Fruit fly (Drosophila melanogaster): ENCODE measurements around the gene CG17078.
A peak's percentile ranks its signal among the peaks of the same experiment; 100 is the strongest.

CG17078 gene

dm6 chr2L:303306-303962 is 25.4 kb upstream of the CG17078 start:
- TF ChIP-seq CG7101 (tag; optimal IDR thresholded peaks at IDR 0.05), result no peak
- TF ChIP-seq kay (GFP tag; ENCODE audit: borderline replicate concordance), result peak; percentile 94
- peak; percentile 66 for TF ChIP-seq tj (GFP tag; optimal IDR thresholded peaks at IDR 0.05)

dm6 chr2L:300877-301706 is 23.1 kb upstream of the CG17078 start:
- TF ChIP-seq cnc (optimal IDR thresholded peaks at IDR 0.05) (no peak), pad (GFP tag; optimal IDR thresholded peaks at IDR 0.05) (peak; percentile 55), cic (GFP tag; optimal IDR thresholded peaks at IDR 0.05) (peak; percentile 64)

dm6 chr2L:300006-300405 is 22.0 kb upstream of the CG17078 start:
- TF ChIP-seq Clk (GFP tag; optimal IDR thresholded peaks at IDR 0.05), result no peak
- TF ChIP-seq Crg-1 (GFP tag; optimal IDR thresholded peaks at IDR 0.05), result no peak
- no peak for TF ChIP-seq CG33017 (tag; optimal IDR thresholded peaks at IDR 0.05)
- no peak for TF ChIP-seq CG11617 (GFP tag; optimal IDR thresholded peaks at IDR 0.05)
- no peak for TF ChIP-seq pad (GFP tag; optimal IDR thresholded peaks at IDR 0.05)

dm6 chr2L:299038-299437 is 21.0 kb upstream of the CG17078 start:
- TF ChIP-seq Clk (GFP tag; optimal IDR thresholded peaks at IDR 0.05) (no peak), CG12768 (GFP tag; optimal IDR thresholded peaks at IDR 0.05) (no peak), Hr96 (GFP tag; optimal IDR thresholded peaks at IDR 0.05) (no peak), CG11617 (GFP tag; optimal IDR thresholded peaks at IDR 0.05) (no peak), kay (GFP tag; ENCODE audit: borderline replicate concordance) (no peak), CG14711 (tag; optimal IDR thresholded peaks at IDR 0.05) (no peak), CG5204 (GFP tag; optimal IDR thresholded peaks at IDR 0.05) (no peak), CG1620 (GFP tag; optimal IDR thresholded peaks at IDR 0.05) (no peak), toe (GFP tag; optimal IDR thresholded peaks at IDR 0.05) (no peak), ovo (GFP tag; optimal IDR thresholded peaks at IDR 0.05) (no peak), cic (GFP tag; optimal IDR thresholded peaks at IDR 0.05) (no peak), CG7101 (tag; optimal IDR thresholded peaks at IDR 0.05) (no peak), cnc (optimal IDR thresholded peaks at IDR 0.05) (no peak), CG33017 (tag; optimal IDR thresholded peaks at IDR 0.05) (no peak), Mnt (GFP tag; optimal IDR thresholded peaks at IDR 0.05) (no peak), bab1 (GFP tag; optimal IDR thresholded peaks at IDR 0.05) (no peak), Crg-1 (GFP tag; optimal IDR thresholded peaks at IDR 0.05) (no peak), tj (GFP tag; optimal IDR thresholded peaks at IDR 0.05) (no peak), pad (GFP tag; optimal IDR thresholded peaks at IDR 0.05) (no peak), CG7045 (GFP tag; optimal IDR thresholded peaks at IDR 0.05) (no peak)

dm6 chr2L:298285-298644 is 20.2 kb upstream of the CG17078 start:
- no peak for TF ChIP-seq CG33017 (tag; optimal IDR thresholded peaks at IDR 0.05)
- TF ChIP-seq cic (GFP tag; optimal IDR thresholded peaks at IDR 0.05), result peak; percentile 32
- no peak for TF ChIP-seq kay (GFP tag; ENCODE audit: borderline replicate concordance)
- no peak for TF ChIP-seq CG11617 (GFP tag; optimal IDR thresholded peaks at IDR 0.05)
- TF ChIP-seq cnc (optimal IDR thresholded peaks at IDR 0.05), result no peak
- no peak for TF ChIP-seq CG12768 (GFP tag; optimal IDR thresholded peaks at IDR 0.05)
- TF ChIP-seq bab1 (GFP tag; optimal IDR thresholded peaks at IDR 0.05), result no peak
- TF ChIP-seq toe (GFP tag; optimal IDR thresholded peaks at IDR 0.05), result no peak
- no peak for TF ChIP-seq Crg-1 (GFP tag; optimal IDR thresholded peaks at IDR 0.05)
- TF ChIP-seq tj (GFP tag; optimal IDR thresholded peaks at IDR 0.05), result peak; percentile 16
- no peak for TF ChIP-seq Hr96 (GFP tag; optimal IDR thresholded peaks at IDR 0.05)
- no peak for TF ChIP-seq CG7045 (GFP tag; optimal IDR thresholded peaks at IDR 0.05)
- no peak for TF ChIP-seq CG5204 (GFP tag; optimal IDR thresholded peaks at IDR 0.05)

dm6 chr2L:297480-298284 is 19.6 kb upstream of the CG17078 start, which contains the start of gene Pi3K21B:
TSS of gene Pi3K21B (plus strand) at chr2L:297880.
- TF ChIP-seq CG11617 (GFP tag; optimal IDR thresholded peaks at IDR 0.05) (peak; percentile 96), CG7045 (GFP tag; optimal IDR thresholded peaks at IDR 0.05) (peak; percentile 96), ovo (GFP tag; optimal IDR thresholded peaks at IDR 0.05) (peak; percentile 96), Clk (GFP tag; optimal IDR thresholded peaks at IDR 0.05) (peak; percentile 94), bab1 (GFP tag; optimal IDR thresholded peaks at IDR 0.05) (peak; percentile 86), CG1620 (GFP tag; optimal IDR thresholded peaks at IDR 0.05) (peak; percentile 99), CG5204 (GFP tag; optimal IDR thresholded peaks at IDR 0.05) (no peak), Crg-1 (GFP tag; optimal IDR thresholded peaks at IDR 0.05) (peak; percentile 99), CG12768 (GFP tag; optimal IDR thresholded peaks at IDR 0.05) (peak; percentile 97), Mnt (GFP tag; optimal IDR thresholded peaks at IDR 0.05) (peak; percentile 96), cic (GFP tag; optimal IDR thresholded peaks at IDR 0.05) (peak; percentile 63), tj (GFP tag; optimal IDR thresholded peaks at IDR 0.05) (peak; percentile 62), CG14711 (tag; optimal IDR thresholded peaks at IDR 0.05) (peak; percentile 94), cnc (optimal IDR thresholded peaks at IDR 0.05) (no peak), kay (GFP tag; ENCODE audit: borderline replicate concordance) (no peak), CG33017 (tag; optimal IDR thresholded peaks at IDR 0.05) (peak; percentile 93), toe (GFP tag; optimal IDR thresholded peaks at IDR 0.05) (peak; percentile 96), pad (GFP tag; optimal IDR thresholded peaks at IDR 0.05) (peak; percentile 90), CG7101 (tag; optimal IDR thresholded peaks at IDR 0.05) (peak; percentile 94), Hr96 (GFP tag; optimal IDR thresholded peaks at IDR 0.05) (peak; percentile 97)

Data from whole organism, adult.